Fruit fly (Drosophila melanogaster): ENCODE measurements around the gene Gs1.

DNA sequence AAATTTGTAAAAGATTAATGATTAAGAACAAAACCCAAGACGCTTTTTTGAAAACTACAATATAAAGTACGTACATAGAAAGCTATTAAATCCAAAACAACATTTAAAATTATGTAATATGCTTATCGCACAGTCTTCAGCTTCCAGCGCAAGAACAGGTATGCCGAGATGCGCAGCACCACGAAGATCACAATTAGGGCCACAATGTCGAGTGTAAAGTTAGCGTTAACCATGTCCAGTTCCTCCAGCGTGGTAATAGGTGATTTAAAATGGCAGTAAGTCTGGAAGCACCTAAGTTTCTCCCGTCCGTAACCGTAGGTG, 8.9 kb upstream of the Gs1 start:
- no peak for TF ChIP-seq CG7368 (GFP tag; optimal IDR thresholded peaks at IDR 0.05)
- TF ChIP-seq Sox102F (GFP tag; optimal IDR thresholded peaks at IDR 0.05): no peak
- TF ChIP-seq fkh (GFP tag; optimal IDR thresholded peaks at IDR 0.05): no peak
- no peak for TF ChIP-seq CG10631 (GFP tag; optimal IDR thresholded peaks at IDR 0.05)
- no peak for TF ChIP-seq Blimp-1 (GFP tag; optimal IDR thresholded peaks at IDR 0.05)
- no peak for TF ChIP-seq CG34406 (GFP tag; optimal IDR thresholded peaks at IDR 0.05)
- no peak for TF ChIP-seq Hr39 (GFP tag; optimal IDR thresholded peaks at IDR 0.05)
- TF ChIP-seq salr (GFP tag; optimal IDR thresholded peaks at IDR 0.05): no peak
- no peak for TF ChIP-seq esn (GFP tag; optimal IDR thresholded peaks at IDR 0.05)
